Worm (Caenorhabditis elegans) whole organism, L4 larva: ENCODE data around the gene F53A2.3.

Experiments
- F10B5.3 ChIP-seq: sonication (generic microtip); optimal IDR thresholded peaks from 2 replicates; lab custom pipeline; 2016; ENCODE audit warnings: mild to moderate bottlenecking, missing genetic modification characterization, missing compliant biosample characterization
- R02D3.7 ChIP-seq: fragments of 150-350 bp; sonication (generic microtip); optimal IDR thresholded peaks from 3 replicates; lab custom pipeline; 2014; ENCODE audit warnings: missing biosample characterization, missing genetic modification characterization
- T20F7.1 ChIP-seq: fragments of 200-800 bp; sonication (Bioruptor generic); optimal IDR thresholded peaks from 2 replicates; lab custom pipeline; 2018; ENCODE audit warnings: mild to moderate bottlenecking, missing genetic modification characterization, missing compliant biosample characterization
- Y5F2A.4 ChIP-seq: fragments of 200-800 bp; sonication (Bioruptor generic); optimal IDR thresholded peaks from 2 replicates; lab custom pipeline; 2018; ENCODE audit warnings: mild to moderate bottlenecking, missing genetic modification characterization, missing compliant biosample characterization
- ZK546.5 ChIP-seq, 2 experiments: sonication (generic microtip); optimal IDR thresholded peaks; 2 replicates each; lab custom pipeline; 2017; ENCODE audit warnings: missing biosample characterization in 2 of 2, missing genetic modification characterization in 2 of 2
- aha-1 ChIP-seq: fragments of 150-350 bp; peaks from one replicate; lab custom pipeline; 2014; ENCODE audit warnings: missing biosample characterization, missing genetic modification characterization
- ama-1 ChIP-seq: fragments of 150-350 bp; optimal IDR thresholded peaks from 2 replicates; lab custom pipeline; 2014; ENCODE audit warnings: inconsistent platforms, mixed read lengths
- arid-1 ChIP-seq: fragments of 200-800 bp; sonication (Bioruptor generic); conservative IDR thresholded peaks from 2 replicates; pipeline ENCODE4 v1.3.6; 2022; ENCODE audit warnings: missing genetic modification reagents, missing genetic modification characterization, missing compliant biosample characterization
- attf-4 ChIP-seq: sonication (generic microtip); optimal IDR thresholded peaks from 3 replicates; lab custom pipeline; 2017; ENCODE audit warnings: missing biosample characterization, missing genetic modification characterization
- ctbp-1 ChIP-seq: fragments of 200-800 bp; sonication (Bioruptor generic); IDR thresholded peaks from 2 replicates; pipeline ENCODE4 v1.3.6; 2022; ENCODE audit warnings: missing genetic modification reagents, missing genetic modification characterization, missing compliant biosample characterization
- daf-16 ChIP-seq, 3 experiments: sonication (generic microtip); optimal IDR thresholded peaks; 2 replicates each; lab custom pipeline; 2016 to 2017; ENCODE audit warnings: missing genetic modification characterization in 3 of 3, missing genetic modification reagents in 3 of 3, mild to moderate bottlenecking in 2 of 3, missing compliant biosample characterization in 2 of 3, missing biosample characterization in 1 of 3, moderate library complexity in 1 of 3
- daf-19 ChIP-seq: fragments of 200-800 bp; sonication (Bioruptor generic); conservative IDR thresholded peaks from 2 replicates; pipeline ENCODE4 v1.3.6; 2022; ENCODE audit warnings: missing genetic modification characterization, missing compliant biosample characterization
- dmd-6 ChIP-seq: fragments of 200-800 bp; sonication (Bioruptor generic); IDR thresholded peaks from 2 replicates; pipeline ENCODE4 v1.3.6; 2022; ENCODE audit warnings: missing genetic modification reagents, missing genetic modification characterization, missing compliant biosample characterization
- dmd-8 ChIP-seq: fragments of 200-800 bp; sonication (Bioruptor generic); IDR thresholded peaks from 2 replicates; pipeline ENCODE4 v1.3.6; 2022; ENCODE audit warnings: missing genetic modification characterization, missing compliant biosample characterization
- dpl-1 ChIP-seq: fragments of 150-350 bp; optimal IDR thresholded peaks from 2 replicates; lab custom pipeline; 2014; ENCODE audit warnings: missing biosample characterization, missing genetic modification reagents, missing genetic modification characterization
- dve-1 ChIP-seq: sonication (generic microtip); optimal IDR thresholded peaks from 2 replicates; lab custom pipeline; 2017; ENCODE audit warnings: antibody characterized with exemption, mild to moderate bottlenecking, missing genetic modification characterization, missing compliant biosample characterization; ENCODE audit not compliant: insufficient read depth
- egl-27 ChIP-seq: sonication (generic microtip); optimal IDR thresholded peaks from 3 replicates; lab custom pipeline; 2017; ENCODE audit warnings: missing biosample characterization, missing genetic modification reagents, missing genetic modification characterization
- egl-43 ChIP-seq: fragments of 200-800 bp; sonication (Bioruptor generic); IDR thresholded peaks from 2 replicates; pipeline ENCODE4 v1.3.6; 2022; ENCODE audit warnings: missing genetic modification reagents, missing genetic modification characterization, missing compliant biosample characterization
- fkh-10 ChIP-seq: fragments of 150-350 bp; optimal IDR thresholded peaks from 2 replicates; lab custom pipeline; 2014; ENCODE audit warnings: missing biosample characterization, missing genetic modification reagents, missing genetic modification characterization
- gei-8 ChIP-seq: fragments of 200-800 bp; sonication (Bioruptor generic); optimal IDR thresholded peaks from 2 replicates; lab custom pipeline; 2018; ENCODE audit warnings: mild to moderate bottlenecking, missing genetic modification characterization, missing compliant biosample characterization
- hlh-11 ChIP-seq: fragments of 200-800 bp; sonication (Bioruptor generic); optimal IDR thresholded peaks from 2 replicates; lab custom pipeline; 2018; ENCODE audit warnings: mild to moderate bottlenecking, missing genetic modification characterization, missing compliant biosample characterization
- hlh-30 ChIP-seq: sonication (generic microtip); optimal IDR thresholded peaks from 2 replicates; lab custom pipeline; 2017; ENCODE audit warnings: antibody characterized with exemption, mild to moderate bottlenecking, missing genetic modification characterization, missing compliant biosample characterization; ENCODE audit not compliant: insufficient read depth
- hmg-1.1 ChIP-seq: fragments of 200-800 bp; sonication (Bioruptor generic); IDR thresholded peaks from 2 replicates; pipeline ENCODE4 v1.3.6; 2022; ENCODE audit warnings: missing genetic modification reagents, missing genetic modification characterization, missing compliant biosample characterization
- jun-1 ChIP-seq: fragments of 150-350 bp; optimal IDR thresholded peaks from 2 replicates; lab custom pipeline; 2014; ENCODE audit warnings: missing biosample characterization, missing genetic modification reagents, missing genetic modification characterization
- lin-29 ChIP-seq: fragments of 200-800 bp; sonication (Bioruptor generic); IDR thresholded peaks from 2 replicates; pipeline ENCODE4 v1.3.6; 2022; ENCODE audit warnings: missing genetic modification reagents, missing genetic modification characterization, missing compliant biosample characterization
- lin-38 ChIP-seq: fragments of 200-800 bp; sonication (Bioruptor generic); IDR thresholded peaks from 2 replicates; pipeline ENCODE4 v1.3.6; 2022; ENCODE audit warnings: missing genetic modification reagents, missing genetic modification characterization, missing compliant biosample characterization
- lir-3 ChIP-seq: sonication (generic microtip); optimal IDR thresholded peaks from 2 replicates; lab custom pipeline; 2016; ENCODE audit warnings: mild to moderate bottlenecking, missing genetic modification characterization, missing compliant biosample characterization
- lsy-2 ChIP-seq, 2 experiments: fragments of 150-350 bp in 1 of 2; sonication (generic microtip) in 1 of 2; optimal IDR thresholded peaks; 2 replicates each; lab custom pipeline; 2014 to 2017; ENCODE audit warnings: missing biosample characterization in 2 of 2, missing genetic modification characterization in 2 of 2
- mep-1 ChIP-seq: fragments of 150-350 bp; sonication (generic microtip); optimal IDR thresholded peaks from 3 replicates; lab custom pipeline; 2014; ENCODE audit warnings: missing biosample characterization, missing genetic modification characterization
- mes-2 ChIP-seq: sonication (generic microtip); optimal IDR thresholded peaks from 2 replicates; lab custom pipeline; 2016; ENCODE audit warnings: missing genotype, mild to moderate bottlenecking, missing genetic modification characterization, missing compliant biosample characterization; ENCODE audit not compliant: poor library complexity, severe bottlenecking
- nhr-102 ChIP-seq: sonication (generic microtip); optimal IDR thresholded peaks from 2 replicates; lab custom pipeline; 2016; ENCODE audit warnings: mild to moderate bottlenecking, missing genetic modification characterization, moderate library complexity, missing compliant biosample characterization
- nhr-237 ChIP-seq: sonication (generic microtip); optimal IDR thresholded peaks from 2 replicates; lab custom pipeline; 2017; ENCODE audit warnings: missing biosample characterization, missing genetic modification characterization
- nhr-28 ChIP-seq: fragments of 150-350 bp; optimal IDR thresholded peaks from 2 replicates; lab custom pipeline; 2014; ENCODE audit warnings: missing biosample characterization, missing genetic modification characterization
- nhr-42 ChIP-seq: fragments of 200-800 bp; sonication (Bioruptor generic); IDR thresholded peaks from 2 replicates; pipeline ENCODE4 v1.3.6; 2022; ENCODE audit warnings: missing genetic modification characterization, missing compliant biosample characterization
- nhr-48 ChIP-seq: sonication (generic microtip); optimal IDR thresholded peaks from 2 replicates; lab custom pipeline; 2016; ENCODE audit warnings: mild to moderate bottlenecking, missing genetic modification characterization, missing compliant biosample characterization
- nhr-77 ChIP-seq: fragments of 150-350 bp; optimal IDR thresholded peaks from 2 replicates; lab custom pipeline; 2014; ENCODE audit warnings: missing biosample characterization, missing genetic modification characterization
- pha-4 ChIP-seq, 2 experiments: fragments of 150-350 bp in 1 of 2; fragments of 200-800 bp in 1 of 2; sonication (Bioruptor generic) in 1 of 2; IDR thresholded peaks in 1 of 2; optimal IDR thresholded peaks in 1 of 2; 2 replicates each; pipeline versions ENCODE4 v1.3.6 to Lab custom; 2014 to 2022; ENCODE audit warnings: missing genetic modification characterization in 2 of 2, missing genetic modification reagents in 2 of 2, missing biosample characterization in 1 of 2, missing compliant biosample characterization in 1 of 2
- pqm-1 ChIP-seq: sonication (generic microtip); optimal IDR thresholded peaks from 2 replicates; lab custom pipeline; 2017; ENCODE audit warnings: missing biosample characterization, missing genetic modification characterization
- rbr-2 ChIP-seq: sonication (generic microtip); optimal IDR thresholded peaks from 2 replicates; lab custom pipeline; 2016; ENCODE audit warnings: missing genotype, missing genetic modification characterization, missing compliant biosample characterization
- sdz-12 ChIP-seq: fragments of 200-800 bp; sonication (Bioruptor generic); optimal IDR thresholded peaks from 2 replicates; lab custom pipeline; 2018; ENCODE audit warnings: mild to moderate bottlenecking, missing genetic modification characterization, missing compliant biosample characterization
- set-16 ChIP-seq: fragments of 200-800 bp; sonication (Bioruptor generic); IDR thresholded peaks from 2 replicates; pipeline ENCODE4 v1.3.6; 2022; ENCODE audit warnings: missing genetic modification reagents, missing genetic modification characterization, missing compliant biosample characterization
- snpc-4 ChIP-seq: fragments of 150-350 bp; optimal IDR thresholded peaks from 2 replicates; lab custom pipeline; 2014; ENCODE audit warnings: missing biosample characterization, missing genetic modification characterization
- spr-1 ChIP-seq: sonication (generic microtip); optimal IDR thresholded peaks from 2 replicates; lab custom pipeline; 2016; ENCODE audit warnings: mild to moderate bottlenecking, missing genetic modification characterization, missing compliant biosample characterization
- unc-39 ChIP-seq: sonication (generic microtip); optimal IDR thresholded peaks from 2 replicates; lab custom pipeline; 2017; ENCODE audit warnings: missing biosample characterization, missing genetic modification characterization
- zag-1 ChIP-seq: fragments of 150-350 bp; optimal IDR thresholded peaks from 2 replicates; lab custom pipeline; 2014; ENCODE audit warnings: missing biosample characterization, missing genetic modification characterization
- zfp-2 ChIP-seq: sonication (generic microtip); optimal IDR thresholded peaks from 2 replicates; lab custom pipeline; 2016; ENCODE audit warnings: mild to moderate bottlenecking, missing genetic modification characterization, missing compliant biosample characterization
- zip-2 ChIP-seq: fragments of 150-350 bp; optimal IDR thresholded peaks from 2 replicates; lab custom pipeline; 2014; ENCODE audit warnings: missing biosample characterization, missing genetic modification characterization
- ztf-7 ChIP-seq: fragments of 150-350 bp; optimal IDR thresholded peaks from 2 replicates; lab custom pipeline; 2014; ENCODE audit warnings: missing biosample characterization, missing genetic modification characterization

Gene F53A2.3

ce11 chrIII:13310552-13310951, 29.0 kb downstream of the F53A2.3 start:
- no peak for TF ChIP-seq daf-19 (GFP tag; lab: Robert Waterston, UW)
- TF ChIP-seq dve-1: peak; percentile 66
- no peak for TF ChIP-seq snpc-4 (tag; lab: Kevin White, UChicago)
- peak; percentile 67 for TF ChIP-seq nhr-77 (tag; lab: Kevin White, UChicago)
- no peak for TF ChIP-seq F10B5.3 (tag; lab: Kevin White, UChicago)
- no peak for TF ChIP-seq daf-16 (GFP tag; optimal IDR thresholded peaks at IDR 0.05; lab: Kevin White, UChicago)
- TF ChIP-seq daf-16 (tag; optimal IDR thresholded peaks at IDR 0.05; lab: Kevin White, UChicago): peak; percentile 83
- TF ChIP-seq hlh-30 (tag; lab: Kevin White, UChicago): peak; percentile 69
- TF ChIP-seq nhr-42 (GFP tag; lab: Robert Waterston, UW): no peak
- peak in 1 of 2 experiments; percentile 30 for TF ChIP-seq lsy-2 (tag; optimal IDR thresholded peaks at IDR 0.05; lab: Kevin White, UChicago)
- TF ChIP-seq egl-43 (GFP tag; lab: Robert Waterston, UW): no peak
- no peak for TF ChIP-seq pqm-1 (tag; lab: Kevin White, UChicago)
- no peak for TF ChIP-seq lin-29 (GFP tag; lab: Robert Waterston, UW)
- TF ChIP-seq nhr-28 (tag; lab: Kevin White, UChicago): peak; percentile 40
- peak; percentile 6 for TF ChIP-seq mep-1 (tag; lab: Kevin White, UChicago)
- no peak for TF ChIP-seq unc-39 (tag; lab: Kevin White, UChicago)
- no peak for TF ChIP-seq dmd-6 (GFP tag; lab: Robert Waterston, UW)
- no peak for TF ChIP-seq ama-1 (lab: Kevin White, UChicago)
- no peak for TF ChIP-seq hlh-11 (tag; lab: Kevin White, UChicago)

ce11 chrIII:13307107-13307506, 32.5 kb downstream of the F53A2.3 start, which contains the start of the genes klp-19 and slc-36.1:
Gene klp-19 (minus strand): TSS chrIII:13307259.
Gene slc-36.1 (plus strand): TSS chrIII:13307502.
- no peak for TF ChIP-seq nhr-77 (tag; lab: Kevin White, UChicago)
- no peak for TF ChIP-seq daf-16 (GFP tag; optimal IDR thresholded peaks at IDR 0.05; lab: Kevin White, UChicago)
- peak; percentile 15 for TF ChIP-seq daf-16 (tag; optimal IDR thresholded peaks at IDR 0.05; lab: Kevin White, UChicago)
- TF ChIP-seq sdz-12 (GFP tag; lab: Kevin White, UChicago): no peak
- TF ChIP-seq zag-1 (tag; lab: Kevin White, UChicago): no peak
- TF ChIP-seq lin-38 (GFP tag; lab: Robert Waterston, UW): peak; percentile 67
- 0 out of 2 replicates have a peak, but pooled peaks have one; percentile 32 for TF ChIP-seq arid-1 (GFP tag; lab: Robert Waterston, UW)
- no peak for TF ChIP-seq ctbp-1
- TF ChIP-seq zfp-2 (tag; lab: Kevin White, UChicago): no peak
- TF ChIP-seq zip-2 (tag; lab: Kevin White, UChicago): no peak
- TF ChIP-seq dve-1: peak; percentile 20
- no peak for TF ChIP-seq jun-1
- TF ChIP-seq fkh-10 (GFP tag; lab: Kevin White, UChicago): no peak
- peak; percentile 26 for TF ChIP-seq rbr-2 (tag; lab: Kevin White, UChicago)
- no peak for TF ChIP-seq ama-1 (lab: Kevin White, UChicago)
- TF ChIP-seq mes-2 (tag; lab: Kevin White, UChicago): peak; percentile 67
- TF ChIP-seq spr-1 (tag; lab: Kevin White, UChicago): no peak
- no peak for TF ChIP-seq T20F7.1 (GFP tag; lab: Kevin White, UChicago)
- TF ChIP-seq nhr-48 (tag; lab: Kevin White, UChicago): no peak
- no peak for TF ChIP-seq dmd-8 (GFP tag; lab: Robert Waterston, UW)
- no peak for TF ChIP-seq nhr-237
- no peak for TF ChIP-seq ztf-7 (tag; lab: Kevin White, UChicago)
- TF ChIP-seq aha-1 (tag; lab: Kevin White, UChicago): peak; percentile 17
- TF ChIP-seq hmg-1.1 (GFP tag; lab: Robert Waterston, UW): 0 out of 2 replicates have a peak, but pooled peaks have one; percentile 35
- no peak for TF ChIP-seq lir-3 (tag; lab: Kevin White, UChicago)
- TF ChIP-seq mep-1 (tag; lab: Kevin White, UChicago): peak; percentile 8
- no peak for TF ChIP-seq Y5F2A.4 (GFP tag; lab: Kevin White, UChicago)
- no peak for TF ChIP-seq ZK546.5 (tag; optimal IDR thresholded peaks at IDR 0.05; lab: Kevin White, UChicago)
- no peak for TF ChIP-seq hlh-11 (tag; lab: Kevin White, UChicago)
- TF ChIP-seq gei-8 (GFP tag; lab: Kevin White, UChicago): no peak
- no peak for TF ChIP-seq dmd-6 (GFP tag; lab: Robert Waterston, UW)
- no peak for TF ChIP-seq R02D3.7
- no peak for TF ChIP-seq set-16 (GFP tag; lab: Robert Waterston, UW)
- TF ChIP-seq egl-27 (tag; lab: Kevin White, UChicago): no peak
- no peak for TF ChIP-seq pha-4 (GFP tag; IDR thresholded peaks at IDR 0.05; lab: Robert Waterston, UW)
- TF ChIP-seq pha-4 (tag; optimal IDR thresholded peaks at IDR 0.05; lab: Kevin White, UChicago): peak; percentile 0
- peak; percentile 80 for TF ChIP-seq dpl-1
- no peak for TF ChIP-seq nhr-102 (tag; lab: Kevin White, UChicago)
- no peak for TF ChIP-seq attf-4 (tag; lab: Kevin White, UChicago)
- peak in 1 of 2 experiments; percentile 53 for TF ChIP-seq lsy-2 (tag; optimal IDR thresholded peaks at IDR 0.05; lab: Kevin White, UChicago)
